Fruit fly (Drosophila melanogaster) whole organism, adult: Measurements from ENCODE around the gene CG42557.

Experiments used
- CG11617 ChIP-seq: fragments of 200-800 bp; sonication (Bioruptor generic); optimal IDR thresholded peaks from 2 replicates; lab custom pipeline; 2017; ENCODE audit warnings: mild to moderate bottlenecking, missing biosample characterization, missing genetic modification reagents, missing genetic modification characterization
- CG14711 ChIP-seq: fragments of 200-800 bp; sonication (Bioruptor generic); optimal IDR thresholded peaks from 2 replicates; lab custom pipeline; 2018; ENCODE audit warnings: missing biosample characterization, mild to moderate bottlenecking, missing genetic modification characterization, moderate library complexity
- CG33017 ChIP-seq: fragments of 200-800 bp; sonication (Bioruptor generic); optimal IDR thresholded peaks from 2 replicates; lab custom pipeline; 2018; ENCODE audit warnings: missing biosample characterization, mild to moderate bottlenecking, missing genetic modification characterization, moderate library complexity
- CG7045 ChIP-seq: fragments of 200-800 bp; sonication (Bioruptor generic); optimal IDR thresholded peaks from 2 replicates; lab custom pipeline; 2017; ENCODE audit warnings: missing biosample characterization, mild to moderate bottlenecking, missing genetic modification characterization
- Hr96 ChIP-seq: fragments of 200-800 bp; sonication (Bioruptor generic); optimal IDR thresholded peaks from 2 replicates; lab custom pipeline; 2016; ENCODE audit warnings: missing biosample characterization, missing genetic modification characterization
- cic ChIP-seq: fragments of 200-800 bp; sonication (Bioruptor generic); optimal IDR thresholded peaks from 2 replicates; lab custom pipeline; 2017; ENCODE audit warnings: missing biosample characterization, mild to moderate bottlenecking, missing genetic modification characterization, moderate library complexity
- cnc ChIP-seq, 2 experiments: fragments of >200 bp; optimal IDR thresholded peaks; 2 replicates each; lab custom pipeline; 2017
- kay ChIP-seq: fragments of 200-800 bp; sonication (Bioruptor generic); peaks from one replicate; lab custom pipeline; 2016; ENCODE audit warnings: missing biosample characterization, missing genetic modification characterization, borderline replicate concordance
- ovo ChIP-seq: fragments of 200-800 bp; sonication (Bioruptor generic); optimal IDR thresholded peaks from 2 replicates; lab custom pipeline; 2016; ENCODE audit warnings: missing biosample characterization, missing genetic modification characterization
- pad ChIP-seq: fragments of 200-800 bp; sonication (Bioruptor generic); optimal IDR thresholded peaks from 3 replicates; lab custom pipeline; 2017; ENCODE audit warnings: missing biosample characterization, missing genetic modification characterization, mild to moderate bottlenecking, moderate library complexity, missing genetic modification reagents
- toe ChIP-seq: fragments of 200-800 bp; sonication (Bioruptor generic); optimal IDR thresholded peaks from 2 replicates; lab custom pipeline; 2016; ENCODE audit warnings: missing biosample characterization, missing genetic modification characterization

DNA sequence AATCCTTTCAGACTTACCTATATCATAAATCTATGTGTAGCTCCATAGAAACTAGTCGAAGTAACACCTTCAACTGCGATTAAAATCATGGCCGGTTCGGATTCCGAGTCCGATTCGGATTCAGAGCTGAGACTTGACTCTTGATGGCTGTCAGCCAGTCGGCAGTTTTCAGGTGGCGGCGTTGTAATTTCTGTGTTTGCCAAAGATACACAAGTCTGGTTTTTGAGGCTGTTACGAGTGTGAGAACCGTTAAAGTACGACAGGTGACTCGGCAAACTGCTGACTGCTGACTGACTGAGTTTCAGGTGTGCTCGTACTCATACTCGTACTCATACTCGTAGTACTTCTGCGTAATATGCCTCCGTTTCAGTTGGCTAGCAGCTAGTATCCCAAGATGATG, 41.9 kb upstream of the CG42557 start:
- TF ChIP-seq cnc (optimal IDR thresholded peaks at IDR 0.05; lab: Kevin White, UChicago) (no peak), CG7045 (no peak), ovo (GFP tag; lab: Kevin White, UChicago) (no peak), toe (GFP tag; lab: Kevin White, UChicago) (no peak), CG14711 (tag; lab: Kevin White, UChicago) (no peak), cic (GFP tag; lab: Kevin White, UChicago) (no peak), Hr96 (no peak), CG33017 (tag; lab: Kevin White, UChicago) (no peak), pad (GFP tag; lab: Kevin White, UChicago) (no peak), kay (GFP tag; lab: Kevin White, UChicago) (no peak), CG11617 (GFP tag; lab: Kevin White, UChicago) (no peak)
